Worm (Caenorhabditis elegans) whole organism, late embryonic: Measurements from ENCODE around the gene hlh-27.

Source experiments
- C38D4.7 ChIP-seq: fragments of 200-800 bp; sonication (Bioruptor generic); optimal IDR thresholded peaks from 2 replicates; lab custom pipeline; 2018; ENCODE audit warnings: mild to moderate bottlenecking, missing genetic modification characterization, moderate library complexity, missing compliant biosample characterization
- K02D7.2 ChIP-seq: sonication (generic microtip); optimal IDR thresholded peaks from 2 replicates; lab custom pipeline; 2017; ENCODE audit warnings: mild to moderate bottlenecking, missing genetic modification characterization, missing compliant biosample characterization
- K09A11.1 ChIP-seq: sonication (generic microtip); optimal IDR thresholded peaks from 2 replicates; lab custom pipeline; 2017; ENCODE audit warnings: antibody characterized with exemption, mild to moderate bottlenecking, missing genetic modification characterization, missing compliant biosample characterization; ENCODE audit not compliant: insufficient read depth
- T23F11.4 ChIP-seq: fragments of 200-800 bp; sonication (Bioruptor generic); optimal IDR thresholded peaks from 2 replicates; lab custom pipeline; 2018; ENCODE audit warnings: mild to moderate bottlenecking, missing genetic modification characterization, missing compliant biosample characterization
- Y22D7AL.16 ChIP-seq: sonication (generic microtip); optimal IDR thresholded peaks from 2 replicates; lab custom pipeline; 2016; ENCODE audit warnings: missing genetic modification characterization, missing compliant biosample characterization
- ama-1 ChIP-seq: fragments of 150-350 bp; optimal IDR thresholded peaks from 2 replicates; lab custom pipeline; 2014
- ceh-2 ChIP-seq: sonication (generic microtip); optimal IDR thresholded peaks from 2 replicates; lab custom pipeline; 2016; ENCODE audit warnings: missing genotype, missing genetic modification characterization, missing compliant biosample characterization
- ceh-22 ChIP-seq: sonication (generic microtip); optimal IDR thresholded peaks from 2 replicates; lab custom pipeline; 2017; ENCODE audit warnings: missing biosample characterization, missing genetic modification characterization
- ceh-30 ChIP-seq: fragments of 150-350 bp; optimal IDR thresholded peaks from 2 replicates; lab custom pipeline; 2014; ENCODE audit warnings: missing biosample characterization, missing genetic modification characterization
- ceh-34 ChIP-seq: sonication (generic microtip); optimal IDR thresholded peaks from 2 replicates; lab custom pipeline; 2016; ENCODE audit warnings: mild to moderate bottlenecking, missing genetic modification characterization, missing compliant biosample characterization
- ceh-6 ChIP-seq: fragments of 200-800 bp; sonication (Bioruptor generic); optimal IDR thresholded peaks from 2 replicates; lab custom pipeline; 2018; ENCODE audit warnings: mild to moderate bottlenecking, missing genetic modification characterization, missing compliant biosample characterization
- ceh-9 ChIP-seq: sonication (generic microtip); optimal IDR thresholded peaks from 2 replicates; lab custom pipeline; 2016; ENCODE audit warnings: mild to moderate bottlenecking, missing genetic modification characterization, inconsistent platforms, missing compliant biosample characterization
- che-1 ChIP-seq: sonication (generic microtip); optimal IDR thresholded peaks from 2 replicates; lab custom pipeline; 2016; ENCODE audit warnings: mild to moderate bottlenecking, missing genetic modification characterization, missing compliant biosample characterization
- dmd-4 ChIP-seq: sonication (generic microtip); optimal IDR thresholded peaks from 2 replicates; lab custom pipeline; 2016; ENCODE audit warnings: borderline replicate concordance, missing genetic modification characterization, missing compliant biosample characterization
- elt-2 ChIP-seq: sonication (generic microtip); optimal IDR thresholded peaks from 2 replicates; lab custom pipeline; 2016; ENCODE audit warnings: missing genetic modification reagents, missing genetic modification characterization, missing compliant biosample characterization
- elt-4 ChIP-seq: sonication (generic microtip); optimal IDR thresholded peaks from 2 replicates; lab custom pipeline; 2016; ENCODE audit warnings: missing genetic modification characterization, missing compliant biosample characterization
- ets-4 ChIP-seq: sonication (generic microtip); optimal IDR thresholded peaks from 2 replicates; lab custom pipeline; 2016; ENCODE audit warnings: missing genetic modification characterization, missing compliant biosample characterization
- eyg-1 ChIP-seq: sonication (generic microtip); optimal IDR thresholded peaks from 2 replicates; lab custom pipeline; 2016; ENCODE audit warnings: missing genotype, missing genetic modification characterization, missing compliant biosample characterization
- fax-1 ChIP-seq: sonication (generic microtip); optimal IDR thresholded peaks from 2 replicates; lab custom pipeline; 2016; ENCODE audit warnings: missing genotype, missing genetic modification characterization, missing compliant biosample characterization
- fkh-10 ChIP-seq: fragments of 150-350 bp; optimal IDR thresholded peaks from 2 replicates; lab custom pipeline; 2014; ENCODE audit warnings: missing biosample characterization, missing genetic modification reagents, missing genetic modification characterization
- gmeb-2 ChIP-seq: sonication (generic microtip); optimal IDR thresholded peaks from 2 replicates; lab custom pipeline; 2016; ENCODE audit warnings: missing genetic modification characterization, inconsistent platforms, missing compliant biosample characterization
- hlh-13 ChIP-seq: fragments of 200-800 bp; sonication (Bioruptor generic); optimal IDR thresholded peaks from 2 replicates; lab custom pipeline; 2018; ENCODE audit warnings: mild to moderate bottlenecking, missing genetic modification characterization, missing compliant biosample characterization
- hlh-6 ChIP-seq: sonication (generic microtip); optimal IDR thresholded peaks from 2 replicates; lab custom pipeline; 2016; ENCODE audit warnings: missing genotype, missing genetic modification characterization, missing compliant biosample characterization
- hlh-8 ChIP-seq: sonication (generic microtip); optimal IDR thresholded peaks from 2 replicates; lab custom pipeline; 2016; ENCODE audit warnings: missing genotype, missing genetic modification characterization, missing compliant biosample characterization
- lim-6 ChIP-seq: sonication (generic microtip); optimal IDR thresholded peaks from 2 replicates; lab custom pipeline; 2016; ENCODE audit warnings: missing genetic modification characterization, missing compliant biosample characterization
- lin-11 ChIP-seq: fragments of 200-800 bp; sonication (Bioruptor generic); optimal IDR thresholded peaks from 2 replicates; lab custom pipeline; 2018; ENCODE audit warnings: mild to moderate bottlenecking, missing genetic modification characterization, missing compliant biosample characterization
- madf-2 ChIP-seq: sonication (generic microtip); optimal IDR thresholded peaks from 2 replicates; lab custom pipeline; 2017; ENCODE audit warnings: missing genetic modification characterization, missing compliant biosample characterization
- mec-3 ChIP-seq: sonication (generic microtip); optimal IDR thresholded peaks from 2 replicates; lab custom pipeline; 2016; ENCODE audit warnings: borderline replicate concordance, missing genetic modification characterization, missing compliant biosample characterization
- nfya-1 ChIP-seq: sonication (generic microtip); optimal IDR thresholded peaks from 2 replicates; lab custom pipeline; 2017; ENCODE audit warnings: missing genetic modification characterization, mild to moderate bottlenecking, missing compliant biosample characterization, antibody characterized with exemption, moderate library complexity
- nhr-11 ChIP-seq: fragments of 150-350 bp; optimal IDR thresholded peaks from 2 replicates; lab custom pipeline; 2014; ENCODE audit warnings: missing biosample characterization, missing genetic modification characterization
- nhr-232 ChIP-seq: sonication (generic microtip); optimal IDR thresholded peaks from 2 replicates; lab custom pipeline; 2016; ENCODE audit warnings: missing genetic modification characterization, missing compliant biosample characterization
- npax-4 ChIP-seq: sonication (generic microtip); optimal IDR thresholded peaks from 2 replicates; lab custom pipeline; 2016; ENCODE audit warnings: missing genetic modification characterization, missing compliant biosample characterization
- pha-2 ChIP-seq: sonication (generic microtip); optimal IDR thresholded peaks from 2 replicates; lab custom pipeline; 2017; ENCODE audit warnings: mild to moderate bottlenecking, missing genetic modification characterization, missing compliant biosample characterization
- pha-4 ChIP-seq: fragments of 150-350 bp; optimal IDR thresholded peaks from 2 replicates; lab custom pipeline; 2018; ENCODE audit warnings: missing biosample characterization, missing genetic modification reagents, missing genetic modification characterization
- ref-2 ChIP-seq: sonication (generic microtip); optimal IDR thresholded peaks from 2 replicates; lab custom pipeline; 2016; ENCODE audit warnings: missing genetic modification characterization, missing compliant biosample characterization
- rnt-1 ChIP-seq: sonication (generic microtip); optimal IDR thresholded peaks from 2 replicates; lab custom pipeline; 2016; ENCODE audit warnings: missing genetic modification characterization, missing compliant biosample characterization
- sox-4 ChIP-seq: sonication (generic microtip); optimal IDR thresholded peaks from 2 replicates; lab custom pipeline; 2017; ENCODE audit warnings: mild to moderate bottlenecking, missing genetic modification characterization, inconsistent platforms, missing compliant biosample characterization
- tbx-2 ChIP-seq: sonication (generic microtip); optimal IDR thresholded peaks from 2 replicates; lab custom pipeline; 2016; ENCODE audit warnings: missing genetic modification characterization, missing compliant biosample characterization
- ttx-3 ChIP-seq: sonication (generic microtip); optimal IDR thresholded peaks from 2 replicates; lab custom pipeline; 2016; ENCODE audit warnings: missing genetic modification reagents, missing genetic modification characterization, missing compliant biosample characterization
- unc-3 ChIP-seq, 2 experiments: fragments of 200-800 bp in 1 of 2; sonication (Bioruptor generic) in 1 of 2; sonication (generic microtip) in 1 of 2; conservative IDR thresholded peaks in 1 of 2; optimal IDR thresholded peaks in 1 of 2; 2 replicates each; pipeline versions ENCODE4 v1.3.6 to Lab custom; 2016 to 2022; ENCODE audit warnings: missing compliant biosample characterization in 2 of 2, missing genetic modification characterization in 2 of 2, missing genetic modification reagents in 1 of 2
- unc-42 ChIP-seq: sonication (generic microtip); optimal IDR thresholded peaks from 2 replicates; lab custom pipeline; 2016; ENCODE audit warnings: missing genotype, missing genetic modification characterization, missing compliant biosample characterization
- unc-55 ChIP-seq: sonication (generic microtip); optimal IDR thresholded peaks from 2 replicates; lab custom pipeline; 2017; ENCODE audit warnings: missing biosample characterization, missing genetic modification reagents, missing genetic modification characterization
- unc-86 ChIP-seq: sonication (generic microtip); optimal IDR thresholded peaks from 2 replicates; lab custom pipeline; 2016; ENCODE audit warnings: missing genetic modification characterization, missing compliant biosample characterization
- zip-5 ChIP-seq: sonication (generic microtip); optimal IDR thresholded peaks from 2 replicates; lab custom pipeline; 2016; ENCODE audit warnings: missing genetic modification characterization, missing compliant biosample characterization
- ztf-16 ChIP-seq: sonication (generic microtip); optimal IDR thresholded peaks from 2 replicates; lab custom pipeline; 2017; ENCODE audit warnings: missing genetic modification characterization, missing compliant biosample characterization

hlh-27 gene

ce11 chrII:5543476-5544144, 3.6 kb upstream of the hlh-27 start (continued):
- peak; percentile 77 for TF ChIP-seq ztf-16
- TF ChIP-seq ceh-6 (GFP tag; lab: Kevin White, UChicago) = peak; percentile 65
- no peak for TF ChIP-seq dmd-4 (tag; lab: Kevin White, UChicago)
- TF ChIP-seq ttx-3 (tag; lab: Kevin White, UChicago) = peak; percentile 66
- TF ChIP-seq gmeb-2 (tag; lab: Kevin White, UChicago) = peak; percentile 56
- peak; percentile 76 for TF ChIP-seq lim-6 (tag; lab: Kevin White, UChicago)
- no peak for TF ChIP-seq mec-3 (tag; lab: Kevin White, UChicago)
- TF ChIP-seq hlh-13 (GFP tag; lab: Kevin White, UChicago) = peak; percentile 64
- TF ChIP-seq Y22D7AL.16 = peak; percentile 58
- peak; percentile 59 for TF ChIP-seq che-1 (tag; lab: Kevin White, UChicago)
- peak; percentile 82 for TF ChIP-seq ref-2 (tag; lab: Kevin White, UChicago)
- TF ChIP-seq madf-2 = peak; percentile 68
- TF ChIP-seq ceh-30 = peak; percentile 29
- peak; percentile 69 for TF ChIP-seq T23F11.4 (GFP tag; lab: Kevin White, UChicago)
- peak; percentile 95 for TF ChIP-seq tbx-2 (tag; lab: Kevin White, UChicago)
- peak; percentile 97 for TF ChIP-seq elt-2 (tag; lab: Kevin White, UChicago)
- TF ChIP-seq ceh-2 (tag; lab: Kevin White, UChicago) = peak; percentile 70
- TF ChIP-seq K09A11.1 (tag; lab: Kevin White, UChicago) = peak; percentile 77
- TF ChIP-seq nhr-11 (tag; lab: Kevin White, UChicago) = peak; percentile 75
- TF ChIP-seq ceh-34 (tag; lab: Kevin White, UChicago) = peak; percentile 91
- peak; percentile 31 for TF ChIP-seq zip-5
- peak; percentile 18 for TF ChIP-seq ceh-22 (tag; lab: Kevin White, UChicago)
- peak; percentile 89 for TF ChIP-seq nfya-1 (tag; lab: Kevin White, UChicago)
- TF ChIP-seq unc-55 = peak; percentile 48
- peak; percentile 68 for TF ChIP-seq sox-4
- TF ChIP-seq unc-86 (tag; lab: Kevin White, UChicago) = peak; percentile 71
- TF ChIP-seq ama-1 (lab: Kevin White, UChicago) = peak; percentile 99
- TF ChIP-seq K02D7.2 = peak; percentile 71
- TF ChIP-seq unc-42 (tag; lab: Kevin White, UChicago) = peak; percentile 98
- TF ChIP-seq npax-4 (tag; lab: Kevin White, UChicago) = peak; percentile 49
- no peak for TF ChIP-seq elt-4
- TF ChIP-seq hlh-8 = peak; percentile 72
- no peak for TF ChIP-seq pha-4
- no peak for TF ChIP-seq ceh-9 (tag; lab: Kevin White, UChicago)
- TF ChIP-seq pha-2 (tag; lab: Kevin White, UChicago) = peak; percentile 80
- peak; percentile 51 for TF ChIP-seq eyg-1 (tag; lab: Kevin White, UChicago)
- TF ChIP-seq nhr-232 = peak; percentile 60
- TF ChIP-seq rnt-1 (tag; lab: Kevin White, UChicago) = peak; percentile 78
- peak; percentile 84 for TF ChIP-seq fkh-10
- TF ChIP-seq unc-3 (GFP tag; conservative IDR thresholded peaks at IDR 0.05; lab: Robert Waterston, UW) = peak; percentile 59
- TF ChIP-seq unc-3 (tag; optimal IDR thresholded peaks at IDR 0.05; lab: Kevin White, UChicago) = peak; percentile 55

ce11 chrII:5541685-5542084, 1.7 kb upstream of the hlh-27 start, which contains the start of gene C17C3.24:
C17C3.24 (minus strand) TSS chrII:5541785.
- TF ChIP-seq sox-4 (no peak), fax-1 (no peak), ceh-22 (tag; lab: Kevin White, UChicago) (no peak), ets-4 (tag; lab: Kevin White, UChicago) (no peak), unc-42 (tag; lab: Kevin White, UChicago) (no peak), ceh-6 (GFP tag; lab: Kevin White, UChicago) (no peak), lin-11 (tag; lab: Kevin White, UChicago) (no peak), C38D4.7 (GFP tag; lab: Kevin White, UChicago) (no peak), mec-3 (tag; lab: Kevin White, UChicago) (no peak), hlh-6 (tag; lab: Kevin White, UChicago) (no peak), nhr-232 (no peak)
